Worm (Caenorhabditis elegans) whole organism, L1 larva: ENCODE results near the gene pqn-25.
A peak's percentile ranks its signal among the peaks of the same experiment; 100 is the strongest.

Experiments
- C16A3.4 ChIP-seq: fragments of 150-350 bp; optimal IDR thresholded peaks from 2 replicates; lab custom pipeline; 2014; ENCODE audit warnings: missing biosample characterization, missing genetic modification characterization
- C34B4.2 ChIP-seq: sonication (generic microtip); optimal IDR thresholded peaks from 2 replicates; lab custom pipeline; 2017; ENCODE audit warnings: mild to moderate bottlenecking, missing genetic modification characterization, missing compliant biosample characterization
- aly-2 ChIP-seq: fragments of 150-350 bp; optimal IDR thresholded peaks from 2 replicates; lab custom pipeline; 2014; ENCODE audit warnings: missing biosample characterization, missing genetic modification characterization
- ceh-88 ChIP-seq: fragments of 200-800 bp; sonication (Bioruptor generic); IDR thresholded peaks from 2 replicates; pipeline ENCODE4 v1.3.6; 2022; ENCODE audit warnings: missing genetic modification characterization, missing compliant biosample characterization
- ceh-90 ChIP-seq: sonication (generic microtip); optimal IDR thresholded peaks from 2 replicates; lab custom pipeline; 2016; ENCODE audit warnings: missing genetic modification characterization, missing compliant biosample characterization
- efl-1 ChIP-seq, 4 experiments: fragments of 150-350 bp; optimal IDR thresholded peaks in 3 of 4; peaks in 1 of 4; 1 replicate in 1 of 4; 2 replicates in 3 of 4; lab custom pipeline; 2014; ENCODE audit warnings: missing biosample characterization in 2 of 4, missing genetic modification characterization in 2 of 4, missing genetic modification reagents in 2 of 4
- efl-3 ChIP-seq: fragments of 200-800 bp; sonication (Bioruptor generic); optimal IDR thresholded peaks from 2 replicates; lab custom pipeline; 2018; ENCODE audit warnings: mild to moderate bottlenecking, missing genetic modification characterization, missing compliant biosample characterization
- egl-27 ChIP-seq, 2 experiments: fragments of 150-350 bp in 1 of 2; sonication (generic microtip); optimal IDR thresholded peaks; 3 replicates each; lab custom pipeline; 2017 to 2018; ENCODE audit warnings: missing biosample characterization in 2 of 2, missing genetic modification characterization in 2 of 2, missing genetic modification reagents in 2 of 2
- elt-2 ChIP-seq: sonication (generic microtip); optimal IDR thresholded peaks from 2 replicates; lab custom pipeline; 2016; ENCODE audit warnings: missing genetic modification characterization, mild to moderate bottlenecking, inconsistent platforms, missing compliant biosample characterization, missing genetic modification reagents
- hlh-4 ChIP-seq: sonication (generic microtip); optimal IDR thresholded peaks from 2 replicates; lab custom pipeline; 2016; ENCODE audit warnings: mild to moderate bottlenecking, missing genetic modification characterization, missing compliant biosample characterization
- irx-1 ChIP-seq: sonication (generic microtip); optimal IDR thresholded peaks from 2 replicates; lab custom pipeline; 2016; ENCODE audit warnings: missing genetic modification characterization, missing compliant biosample characterization
- lin-13 ChIP-seq: fragments of 150-350 bp; optimal IDR thresholded peaks from 2 replicates; lab custom pipeline; 2014; ENCODE audit warnings: missing biosample characterization, missing genetic modification reagents, missing genetic modification characterization
- lin-14 ChIP-seq: fragments of 200-800 bp; sonication (Bioruptor generic); optimal IDR thresholded peaks from 2 replicates; lab custom pipeline; 2018; ENCODE audit warnings: mild to moderate bottlenecking, missing genetic modification characterization, moderate library complexity, missing compliant biosample characterization
- lin-35 ChIP-seq, 2 experiments: fragments of 150-350 bp; optimal IDR thresholded peaks; 2 replicates each; lab custom pipeline; 2014; ENCODE audit warnings: missing biosample characterization in 2 of 2, missing genetic modification characterization in 2 of 2, missing genetic modification reagents in 2 of 2
- lsy-2 ChIP-seq, 2 experiments: fragments of 150-350 bp; optimal IDR thresholded peaks; 2 replicates each; lab custom pipeline; 2014; ENCODE audit warnings: missing biosample characterization in 2 of 2, missing genetic modification characterization in 2 of 2
- mab-9 ChIP-seq: fragments of 200-800 bp; sonication (Bioruptor generic); IDR thresholded peaks from 2 replicates; pipeline ENCODE4 v1.3.6; 2022; ENCODE audit warnings: missing genetic modification reagents, missing genetic modification characterization, missing compliant biosample characterization
- mep-1 ChIP-seq: fragments of 150-350 bp; optimal IDR thresholded peaks from 2 replicates; lab custom pipeline; 2014; ENCODE audit warnings: missing biosample characterization, missing genetic modification characterization
- nhr-11 ChIP-seq: fragments of 150-350 bp; optimal IDR thresholded peaks from 2 replicates; lab custom pipeline; 2014; ENCODE audit warnings: missing biosample characterization, missing genetic modification characterization
- nhr-19 ChIP-seq: fragments of 200-800 bp; sonication (Bioruptor generic); conservative IDR thresholded peaks from 2 replicates; pipeline ENCODE4 v1.3.6; 2022; ENCODE audit warnings: missing genetic modification characterization, missing compliant biosample characterization
- nhr-20 ChIP-seq: sonication (generic microtip); optimal IDR thresholded peaks from 2 replicates; lab custom pipeline; 2016; ENCODE audit warnings: mild to moderate bottlenecking, missing genetic modification characterization, missing compliant biosample characterization
- nhr-28 ChIP-seq: fragments of 150-350 bp; optimal IDR thresholded peaks from 2 replicates; lab custom pipeline; 2014; ENCODE audit warnings: missing biosample characterization, missing genetic modification characterization
- nhr-47 ChIP-seq: sonication (generic microtip); optimal IDR thresholded peaks from 2 replicates; lab custom pipeline; 2016; ENCODE audit warnings: mild to moderate bottlenecking, missing genetic modification characterization, moderate library complexity, missing compliant biosample characterization
- nhr-71 ChIP-seq: sonication (generic microtip); optimal IDR thresholded peaks from 2 replicates; lab custom pipeline; 2016; ENCODE audit warnings: mild to moderate bottlenecking, missing genetic modification characterization, moderate library complexity, missing compliant biosample characterization
- nhr-85 ChIP-seq: sonication (generic microtip); peaks from one replicate; lab custom pipeline; 2016; ENCODE audit warnings: missing genetic modification characterization, inconsistent platforms, missing compliant biosample characterization
- pag-3 ChIP-seq: sonication (generic microtip); optimal IDR thresholded peaks from 2 replicates; lab custom pipeline; 2017; ENCODE audit warnings: missing genetic modification characterization, mild to moderate bottlenecking, missing compliant biosample characterization, antibody characterized with exemption, borderline replicate concordance; ENCODE audit not compliant: insufficient read depth
- rnt-1 ChIP-seq: sonication (generic microtip); optimal IDR thresholded peaks from 2 replicates; lab custom pipeline; 2016; ENCODE audit warnings: mild to moderate bottlenecking, missing genetic modification characterization, moderate library complexity, missing compliant biosample characterization
- skn-1 ChIP-seq: fragments of 150-350 bp; optimal IDR thresholded peaks from 2 replicates; lab custom pipeline; 2014; ENCODE audit warnings: missing biosample characterization, missing genetic modification characterization
- sup-37 ChIP-seq: fragments of 200-800 bp; sonication (Bioruptor generic); optimal IDR thresholded peaks from 2 replicates; lab custom pipeline; 2018; ENCODE audit warnings: mild to moderate bottlenecking, missing genetic modification characterization, missing compliant biosample characterization
- swsn-7 ChIP-seq: sonication (generic microtip); optimal IDR thresholded peaks from 2 replicates; lab custom pipeline; 2016; ENCODE audit warnings: missing genetic modification characterization, missing compliant biosample characterization
- tlp-1 ChIP-seq: fragments of 150-350 bp; optimal IDR thresholded peaks from 2 replicates; lab custom pipeline; 2014; ENCODE audit warnings: missing biosample characterization, missing genetic modification characterization
- unc-30 ChIP-seq: sonication (generic microtip); optimal IDR thresholded peaks from 2 replicates; lab custom pipeline; 2017; ENCODE audit warnings: missing biosample characterization, missing genetic modification characterization
- unc-98 ChIP-seq: fragments of 200-800 bp; sonication (Bioruptor generic); IDR thresholded peaks from 2 replicates; pipeline ENCODE4 v1.3.6; 2022; ENCODE audit warnings: missing genetic modification characterization, missing compliant biosample characterization
- zip-4 ChIP-seq: fragments of 200-800 bp; sonication (Bioruptor generic); optimal IDR thresholded peaks from 2 replicates; lab custom pipeline; 2018; ENCODE audit warnings: mild to moderate bottlenecking, missing genetic modification characterization, moderate library complexity, missing compliant biosample characterization
- ztf-4 ChIP-seq: fragments of 150-350 bp; optimal IDR thresholded peaks from 2 replicates; lab custom pipeline; 2014; ENCODE audit warnings: missing biosample characterization, missing genetic modification characterization

Gene pqn-25

DNA sequence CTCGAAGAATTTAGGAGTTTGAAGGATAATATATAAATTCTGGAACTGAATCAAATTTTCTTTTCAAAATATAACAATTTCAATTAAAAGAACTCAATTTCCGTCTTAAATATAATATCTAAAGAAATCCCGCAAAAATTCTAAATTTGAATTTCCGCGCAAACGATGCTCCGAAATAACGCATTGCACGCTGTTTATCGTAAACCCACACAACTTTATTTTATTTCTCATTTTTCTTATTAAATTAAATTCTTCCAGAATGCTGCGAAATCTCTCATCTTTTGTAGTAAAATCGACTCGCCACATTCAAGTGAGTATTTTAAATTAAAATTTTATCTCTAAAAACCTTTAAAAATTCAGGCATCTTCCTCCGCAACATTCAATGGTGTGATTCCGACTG is 13.4 kb downstream of the pqn-25 start, which contains the start of gene R02F2.9 (continued):
- TF ChIP-seq ceh-90 (tag; lab: Kevin White, UChicago) (peak; percentile 37), nhr-71 (tag; lab: Kevin White, UChicago) (peak; percentile 82), irx-1 (tag; lab: Kevin White, UChicago) (peak; percentile 20), lin-14 (peak; percentile 58), tlp-1 (tag; lab: Kevin White, UChicago) (no peak), pag-3 (no peak), aly-2 (peak; percentile 13), skn-1 (peak; percentile 74)

DNA sequence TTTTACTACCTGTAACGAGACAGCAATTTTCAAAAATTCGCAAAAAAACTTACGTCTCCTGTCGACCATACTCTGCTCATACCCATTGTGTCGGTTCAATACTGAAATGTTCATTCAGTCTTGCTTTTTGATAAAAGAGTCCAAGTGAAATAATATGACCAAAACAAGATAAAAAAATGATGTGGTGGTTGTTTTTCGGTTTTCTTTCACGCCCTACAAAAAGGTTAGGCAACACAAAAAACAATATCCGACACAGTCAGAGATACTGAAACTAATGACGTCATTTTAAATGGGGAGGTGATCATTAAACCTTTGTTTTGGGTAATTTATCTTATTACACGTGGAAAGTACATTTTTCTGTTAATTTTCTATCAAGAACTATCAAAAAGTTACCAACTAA is 17.2 kb downstream of the pqn-25 start, which contains the start of gene R02F2.8:
TSS of gene R02F2.8 (minus strand) at position 101 of the 400 bp plus-strand sequence.
- TF ChIP-seq unc-98 (GFP tag; lab: Robert Waterston, UW): no peak
- no peak for TF ChIP-seq lin-35 (GFP tag; optimal IDR thresholded peaks at IDR 0.05; lab: Kevin White, UChicago)
- TF ChIP-seq efl-3 (GFP tag; lab: Kevin White, UChicago): no peak
- TF ChIP-seq elt-2 (tag; lab: Kevin White, UChicago): no peak
- no peak for TF ChIP-seq nhr-28
- no peak for TF ChIP-seq lsy-2 (tag; optimal IDR thresholded peaks at IDR 0.05; lab: Kevin White, UChicago)
- no peak for TF ChIP-seq sup-37 (GFP tag; lab: Kevin White, UChicago)
- TF ChIP-seq nhr-20 (tag; lab: Kevin White, UChicago): no peak
- no peak for TF ChIP-seq mep-1 (tag; lab: Kevin White, UChicago)
- no peak for TF ChIP-seq zip-4 (GFP tag; lab: Kevin White, UChicago)
- no peak for TF ChIP-seq nhr-85
- no peak for TF ChIP-seq swsn-7 (tag; lab: Kevin White, UChicago)
- TF ChIP-seq lin-13 (GFP tag; lab: Kevin White, UChicago): no peak
- TF ChIP-seq hlh-4 (tag; lab: Kevin White, UChicago): no peak

DNA sequence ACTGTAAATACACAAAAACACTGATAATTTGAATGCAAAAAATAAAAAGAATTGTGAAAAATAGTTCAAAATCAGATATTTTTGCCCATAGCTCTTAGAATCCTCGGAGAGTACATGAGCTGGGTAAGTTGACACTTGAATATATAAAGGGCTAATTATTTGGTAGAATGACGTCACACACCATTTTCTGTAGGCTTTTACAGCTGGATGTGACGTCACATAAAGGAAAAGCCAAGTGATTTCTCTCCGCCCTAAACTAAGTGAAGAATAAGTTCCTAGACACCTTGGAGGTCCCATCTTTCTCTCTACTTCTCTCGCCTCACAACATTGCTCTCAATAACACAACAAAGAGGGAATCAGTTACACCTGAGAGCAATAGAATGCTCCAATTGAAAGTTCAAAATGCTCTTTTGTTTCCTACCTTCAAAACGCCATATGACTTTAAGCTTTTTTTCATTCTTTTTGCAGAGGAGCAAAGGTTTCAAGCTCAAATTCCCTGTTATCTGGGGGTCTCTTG is 25.3 kb downstream of the pqn-25 start, which contains the start of gene osg-1:
TSS of gene osg-1 (plus strand) at position 467 of the 517 bp plus-strand sequence.
- TF ChIP-seq nhr-47 (tag; lab: Kevin White, UChicago): no peak
- TF ChIP-seq ztf-4 (tag; lab: Kevin White, UChicago): no peak
- no peak for TF ChIP-seq nhr-19
- peak; percentile 9 for TF ChIP-seq nhr-85
- no peak for TF ChIP-seq unc-30 (tag; lab: Kevin White, UChicago)
- TF ChIP-seq efl-1 (optimal IDR thresholded peaks at IDR 0.05; lab: Kevin White, UChicago): no peak
- peak in 1 of 2 experiments; percentile 45 for TF ChIP-seq efl-1 (GFP tag; optimal IDR thresholded peaks at IDR 0.05 in 1 of 2; lab: Kevin White, UChicago)
- TF ChIP-seq C34B4.2 (tag; lab: Kevin White, UChicago): no peak
- no peak for TF ChIP-seq elt-2 (tag; lab: Kevin White, UChicago)
- TF ChIP-seq mab-9 (GFP tag; lab: Robert Waterston, UW): no peak
- no peak for TF ChIP-seq unc-98 (GFP tag; lab: Robert Waterston, UW)
- no peak for TF ChIP-seq nhr-28
- TF ChIP-seq ceh-88 (GFP tag; lab: Robert Waterston, UW): no peak
- no peak for TF ChIP-seq egl-27 (tag; optimal IDR thresholded peaks at IDR 0.05; lab: Kevin White, UChicago)
- no peak for TF ChIP-seq nhr-11 (tag; lab: Kevin White, UChicago)
- TF ChIP-seq C16A3.4 (tag; lab: Kevin White, UChicago): no peak

DNA sequence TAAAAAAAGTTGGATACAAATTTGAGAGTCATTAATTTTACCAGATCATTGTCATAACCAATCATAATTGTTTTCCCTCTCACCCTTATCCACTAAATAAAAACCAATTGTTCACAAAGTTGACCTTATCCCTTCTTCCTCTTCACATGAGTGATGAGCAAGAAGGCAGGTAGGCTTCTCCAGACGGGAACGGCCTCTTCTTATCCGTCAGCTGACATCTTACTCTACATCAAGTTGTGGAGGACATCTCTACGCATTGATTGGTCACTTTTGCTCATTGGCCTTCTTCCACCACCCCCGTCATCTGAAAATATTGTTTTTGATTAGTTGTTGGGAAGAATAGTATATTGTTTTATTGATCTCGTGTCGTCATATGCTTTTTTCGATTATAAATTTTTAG is 26.1 kb downstream of the pqn-25 start:
- peak; percentile 26 for TF ChIP-seq rnt-1
- TF ChIP-seq efl-1 (optimal IDR thresholded peaks at IDR 0.05; lab: Kevin White, UChicago): no peak
- peak in 1 of 2 experiments; percentile 42 for TF ChIP-seq efl-1 (GFP tag; optimal IDR thresholded peaks at IDR 0.05 in 1 of 2; lab: Kevin White, UChicago)
- TF ChIP-seq sup-37 (GFP tag; lab: Kevin White, UChicago): no peak
